Worm (Caenorhabditis elegans) whole organism, L2 larva: ENCODE results near the gene Y46G5A.36.
A peak's percentile ranks its signal among the peaks of the same experiment; 100 is the strongest.

ENCODE experiments used
- F13H6.1 ChIP-seq: sonication (generic microtip); optimal IDR thresholded peaks from 2 replicates; lab custom pipeline; 2016; ENCODE audit warnings: missing genetic modification characterization, missing compliant biosample characterization
- R02D3.7 ChIP-seq: fragments of 150-350 bp; optimal IDR thresholded peaks from 2 replicates; lab custom pipeline; 2014; ENCODE audit warnings: missing biosample characterization, missing genetic modification characterization
- Y55F3AM.14 ChIP-seq: fragments of 200-800 bp; sonication (Bioruptor generic); optimal IDR thresholded peaks from 2 replicates; lab custom pipeline; 2018; ENCODE audit warnings: mild to moderate bottlenecking, missing genetic modification characterization, missing compliant biosample characterization
- ZK546.5 ChIP-seq: sonication (generic microtip); optimal IDR thresholded peaks from 2 replicates; lab custom pipeline; 2017; ENCODE audit warnings: missing biosample characterization, missing genetic modification characterization
- alr-1 ChIP-seq: fragments of 150-350 bp; optimal IDR thresholded peaks from 2 replicates; lab custom pipeline; 2014; ENCODE audit warnings: missing biosample characterization, missing genetic modification characterization
- ama-1 ChIP-seq: fragments of 150-350 bp; optimal IDR thresholded peaks from 2 replicates; lab custom pipeline; 2018; ENCODE audit warnings: inconsistent platforms
- ceh-16 ChIP-seq: fragments of 150-350 bp; optimal IDR thresholded peaks from 2 replicates; lab custom pipeline; 2014; ENCODE audit warnings: missing biosample characterization, missing genetic modification characterization
- ceh-82 ChIP-seq: fragments of 150-350 bp; optimal IDR thresholded peaks from 2 replicates; lab custom pipeline; 2014; ENCODE audit warnings: missing biosample characterization, missing genetic modification characterization
- dmd-4 ChIP-seq: sonication (generic microtip); optimal IDR thresholded peaks from 2 replicates; lab custom pipeline; 2017; ENCODE audit warnings: missing biosample characterization, missing genetic modification characterization
- egl-27 ChIP-seq: sonication (generic microtip); optimal IDR thresholded peaks from 3 replicates; lab custom pipeline; 2017; ENCODE audit warnings: missing biosample characterization, missing genetic modification reagents, missing genetic modification characterization
- elt-3 ChIP-seq: sonication (generic microtip); optimal IDR thresholded peaks from 2 replicates; lab custom pipeline; 2017; ENCODE audit warnings: missing biosample characterization, missing genetic modification characterization
- fos-1 ChIP-seq: fragments of 150-350 bp; optimal IDR thresholded peaks from 2 replicates; lab custom pipeline; 2014; ENCODE audit warnings: missing biosample characterization, missing genetic modification characterization
- lin-13 ChIP-seq: fragments of 150-350 bp; optimal IDR thresholded peaks from 2 replicates; lab custom pipeline; 2014; ENCODE audit warnings: missing biosample characterization, missing genetic modification reagents, missing genetic modification characterization
- lsy-2 ChIP-seq, 2 experiments: fragments of 150-350 bp in 1 of 2; sonication (generic microtip) in 1 of 2; optimal IDR thresholded peaks; 2 replicates each; lab custom pipeline; 2014 to 2017; ENCODE audit warnings: missing biosample characterization in 2 of 2, missing genetic modification characterization in 2 of 2
- mbf-1 ChIP-seq: sonication (generic microtip); optimal IDR thresholded peaks from 2 replicates; lab custom pipeline; 2017; ENCODE audit warnings: missing biosample characterization, missing genetic modification characterization
- mdl-1 ChIP-seq, 2 experiments: fragments of 150-350 bp in 1 of 2; sonication (generic microtip) in 1 of 2; optimal IDR thresholded peaks; 2 replicates each; lab custom pipeline; 2017; ENCODE audit warnings: missing biosample characterization in 2 of 2, missing genetic modification characterization in 2 of 2
- nhr-11 ChIP-seq: fragments of 150-350 bp; optimal IDR thresholded peaks from 2 replicates; lab custom pipeline; 2014; ENCODE audit warnings: missing biosample characterization, missing genetic modification characterization
- nhr-12 ChIP-seq: fragments of 150-350 bp; optimal IDR thresholded peaks from 2 replicates; lab custom pipeline; 2014; ENCODE audit warnings: missing biosample characterization, missing genetic modification characterization
- nhr-129 ChIP-seq: fragments of 150-350 bp; optimal IDR thresholded peaks from 2 replicates; lab custom pipeline; 2014; ENCODE audit warnings: missing biosample characterization, missing genetic modification characterization
- nhr-21 ChIP-seq: fragments of 150-350 bp; optimal IDR thresholded peaks from 2 replicates; lab custom pipeline; 2014; ENCODE audit warnings: missing biosample characterization, missing genetic modification characterization
- nhr-237 ChIP-seq: fragments of 150-350 bp; optimal IDR thresholded peaks from 2 replicates; lab custom pipeline; 2014; ENCODE audit warnings: missing biosample characterization, missing genetic modification characterization
- nhr-25 ChIP-seq: fragments of 150-350 bp; sonication (generic microtip); optimal IDR thresholded peaks from 3 replicates; lab custom pipeline; 2014; ENCODE audit warnings: missing biosample characterization, missing genetic modification characterization
- nhr-6 ChIP-seq: fragments of 150-350 bp; optimal IDR thresholded peaks from 2 replicates; lab custom pipeline; 2014; ENCODE audit warnings: missing biosample characterization, missing genetic modification characterization
- nhr-77 ChIP-seq: fragments of 150-350 bp; optimal IDR thresholded peaks from 2 replicates; lab custom pipeline; 2014; ENCODE audit warnings: missing biosample characterization, missing genetic modification characterization
- peb-1 ChIP-seq: fragments of 150-350 bp; optimal IDR thresholded peaks from 2 replicates; lab custom pipeline; 2014; ENCODE audit warnings: missing biosample characterization, missing genetic modification characterization
- sma-3 ChIP-seq: sonication (generic microtip); optimal IDR thresholded peaks from 2 replicates; lab custom pipeline; 2016; ENCODE audit warnings: missing genetic modification reagents, missing genetic modification characterization, missing compliant biosample characterization
- sma-9 ChIP-seq, 2 experiments: fragments of 150-350 bp in 1 of 2; sonication (generic microtip) in 1 of 2; optimal IDR thresholded peaks; 2 replicates each; lab custom pipeline; 2014 to 2016; ENCODE audit warnings: missing genetic modification characterization in 2 of 2, mild to moderate bottlenecking in 1 of 2, missing biosample characterization in 1 of 2, missing compliant biosample characterization in 1 of 2, missing genetic modification reagents in 1 of 2, moderate library complexity in 1 of 2
- snpc-4 ChIP-seq: fragments of 150-350 bp; optimal IDR thresholded peaks from 2 replicates; lab custom pipeline; 2014; ENCODE audit warnings: missing biosample characterization, missing genetic modification characterization
- unc-39 ChIP-seq: fragments of 150-350 bp; optimal IDR thresholded peaks from 2 replicates; lab custom pipeline; 2014; ENCODE audit warnings: missing biosample characterization, missing genetic modification characterization
- unc-55 ChIP-seq: fragments of 150-350 bp; sonication (generic microtip); optimal IDR thresholded peaks from 3 replicates; lab custom pipeline; 2014; ENCODE audit warnings: missing biosample characterization, missing genetic modification reagents, missing genetic modification characterization
- zag-1 ChIP-seq: fragments of 150-350 bp; optimal IDR thresholded peaks from 2 replicates; lab custom pipeline; 2014; ENCODE audit warnings: missing biosample characterization, missing genetic modification characterization
- ztf-1 ChIP-seq: fragments of 200-800 bp; sonication (Bioruptor generic); conservative IDR thresholded peaks from 2 replicates; pipeline ENCODE4 v1.3.6; 2022; ENCODE audit warnings: missing genetic modification characterization, missing compliant biosample characterization
- ztf-4 ChIP-seq: fragments of 150-350 bp; optimal IDR thresholded peaks from 2 replicates; lab custom pipeline; 2014; ENCODE audit warnings: missing biosample characterization, missing genetic modification characterization

Y46G5A.36 gene

DNA sequence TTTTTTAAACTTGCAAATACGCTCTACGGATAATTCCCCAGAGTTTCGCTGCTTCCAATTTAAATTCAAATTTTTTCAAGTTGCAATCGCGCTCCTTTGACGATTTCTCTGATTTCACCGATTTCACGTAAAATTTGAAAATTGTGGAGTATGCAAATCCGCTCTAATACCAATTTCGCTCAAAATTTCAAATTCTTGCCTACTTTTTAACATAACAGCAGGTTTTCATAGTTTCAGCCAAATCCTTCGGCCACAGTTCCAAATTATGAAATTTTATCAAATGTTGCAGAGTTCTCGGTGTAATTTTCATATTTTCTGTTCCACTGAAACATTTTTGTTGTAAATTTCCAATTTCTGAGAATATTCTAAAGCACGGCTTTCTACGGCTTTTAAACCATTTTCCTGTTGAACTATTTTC lies 35.6 kb upstream of the Y46G5A.36 start, which contains the start of gene alkb-7:
Gene alkb-7, minus strand, starts transcription at position 323 of the 418 bp plus-strand sequence.
- TF ChIP-seq ama-1 (lab: Kevin White, UChicago) (peak; percentile 43), nhr-21 (tag; lab: Kevin White, UChicago) (peak; percentile 57), dmd-4 (tag; lab: Kevin White, UChicago) (no peak), Y55F3AM.14 (GFP tag; lab: Kevin White, UChicago) (peak; percentile 52), egl-27 (tag; lab: Kevin White, UChicago) (no peak)

DNA sequence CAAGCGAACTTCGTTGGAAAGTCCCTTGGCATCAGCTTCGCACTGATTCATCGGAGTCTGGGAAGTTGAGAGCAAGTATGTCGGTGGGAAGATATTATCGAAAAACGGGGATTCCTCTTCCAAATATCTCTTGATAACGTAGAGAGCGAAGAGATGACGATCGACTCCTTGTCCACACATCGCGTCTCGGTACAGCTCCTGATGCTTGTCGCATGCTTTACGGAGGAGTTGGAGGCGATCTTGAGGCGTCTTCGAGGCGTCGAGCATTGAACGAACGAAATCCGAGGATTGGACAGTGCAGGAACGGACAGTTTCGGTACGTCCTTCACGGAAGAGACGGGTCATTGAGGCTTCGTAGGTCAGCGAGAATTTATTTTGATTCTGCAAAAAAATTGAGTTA lies 34.0 kb upstream of the Y46G5A.36 start:
- TF ChIP-seq mbf-1 (tag; lab: Kevin White, UChicago) (no peak), ZK546.5 (tag; lab: Kevin White, UChicago) (no peak), lin-13 (no peak), alr-1 (tag; lab: Kevin White, UChicago) (no peak), R02D3.7 (no peak), fos-1 (no peak), F13H6.1 (tag; lab: Kevin White, UChicago) (no peak), ceh-82 (tag; lab: Kevin White, UChicago) (no peak), elt-3 (tag; lab: Kevin White, UChicago) (no peak), egl-27 (tag; lab: Kevin White, UChicago) (no peak), mdl-1 (tag; optimal IDR thresholded peaks at IDR 0.05; lab: Kevin White, UChicago) (no peak), ceh-16 (tag; lab: Kevin White, UChicago) (no peak), sma-9 (GFP tag; optimal IDR thresholded peaks at IDR 0.05; lab: Kevin White, UChicago) (no peak), sma-9 (tag; optimal IDR thresholded peaks at IDR 0.05; lab: Kevin White, UChicago) (no peak), ztf-1 (GFP tag; lab: Robert Waterston, UW) (no peak), nhr-6 (tag; lab: Kevin White, UChicago) (no peak), nhr-25 (tag; lab: Kevin White, UChicago) (no peak), peb-1 (tag; lab: Kevin White, UChicago) (no peak)

DNA sequence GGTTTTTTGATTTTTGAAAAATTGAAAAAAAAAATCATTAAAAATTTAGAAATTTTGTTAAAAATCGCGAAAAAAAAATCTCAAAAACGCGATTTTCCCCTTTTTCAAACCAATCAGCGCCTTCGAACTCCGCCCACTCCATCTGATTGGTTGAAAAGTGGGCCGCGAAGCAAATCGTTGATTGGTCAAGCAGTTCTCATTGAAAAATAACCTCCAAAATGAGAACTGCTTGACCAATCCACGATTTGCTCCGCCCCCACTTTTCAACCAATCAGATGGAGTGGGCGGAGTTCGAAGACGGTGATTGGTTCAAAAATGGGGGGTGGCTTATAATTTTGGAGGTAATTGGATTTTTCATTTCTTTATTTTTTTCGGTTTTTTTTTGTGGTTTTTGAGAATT lies 33.1 kb upstream of the Y46G5A.36 start:
- TF ChIP-seq egl-27 (tag; lab: Kevin White, UChicago): no peak
- no peak for TF ChIP-seq lsy-2 (tag; optimal IDR thresholded peaks at IDR 0.05; lab: Kevin White, UChicago)
- no peak for TF ChIP-seq ceh-82 (tag; lab: Kevin White, UChicago)
- no peak for TF ChIP-seq nhr-129 (tag; lab: Kevin White, UChicago)
- TF ChIP-seq nhr-6 (tag; lab: Kevin White, UChicago): no peak
- no peak for TF ChIP-seq nhr-77 (tag; lab: Kevin White, UChicago)
- TF ChIP-seq nhr-21 (tag; lab: Kevin White, UChicago): no peak
- TF ChIP-seq nhr-11 (tag; lab: Kevin White, UChicago): no peak
- TF ChIP-seq unc-39 (tag; lab: Kevin White, UChicago): no peak
- no peak for TF ChIP-seq zag-1 (tag; lab: Kevin White, UChicago)
- TF ChIP-seq nhr-237 (tag; lab: Kevin White, UChicago): no peak
- no peak for TF ChIP-seq nhr-25 (tag; lab: Kevin White, UChicago)
- no peak for TF ChIP-seq snpc-4
- TF ChIP-seq lin-13: no peak
- no peak for TF ChIP-seq unc-55 (GFP tag; lab: Kevin White, UChicago)
- TF ChIP-seq F13H6.1 (tag; lab: Kevin White, UChicago): no peak
- no peak for TF ChIP-seq nhr-12 (tag; lab: Kevin White, UChicago)

DNA sequence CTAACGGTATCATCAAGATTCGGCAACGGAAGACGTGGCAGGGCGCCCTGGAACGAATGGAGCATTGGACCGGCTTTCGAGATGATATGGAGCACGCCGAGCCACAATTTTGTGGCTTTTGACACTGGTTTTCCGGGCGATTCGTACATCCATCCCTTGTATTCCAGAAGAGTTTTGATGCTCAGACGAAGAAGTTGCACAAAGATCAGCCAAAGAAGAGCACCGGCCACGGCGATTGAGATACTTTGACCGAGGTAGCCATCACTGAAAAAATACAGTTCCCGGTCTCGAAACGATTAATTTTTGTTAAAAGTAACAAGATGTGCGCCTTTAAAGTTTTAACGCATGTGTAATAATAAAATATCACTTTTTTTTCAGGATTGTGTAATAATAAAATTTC lies 28.3 kb upstream of the Y46G5A.36 start:
- no peak for TF ChIP-seq unc-55 (GFP tag; lab: Kevin White, UChicago)
- TF ChIP-seq ztf-4 (tag; lab: Kevin White, UChicago): peak; percentile 18

DNA sequence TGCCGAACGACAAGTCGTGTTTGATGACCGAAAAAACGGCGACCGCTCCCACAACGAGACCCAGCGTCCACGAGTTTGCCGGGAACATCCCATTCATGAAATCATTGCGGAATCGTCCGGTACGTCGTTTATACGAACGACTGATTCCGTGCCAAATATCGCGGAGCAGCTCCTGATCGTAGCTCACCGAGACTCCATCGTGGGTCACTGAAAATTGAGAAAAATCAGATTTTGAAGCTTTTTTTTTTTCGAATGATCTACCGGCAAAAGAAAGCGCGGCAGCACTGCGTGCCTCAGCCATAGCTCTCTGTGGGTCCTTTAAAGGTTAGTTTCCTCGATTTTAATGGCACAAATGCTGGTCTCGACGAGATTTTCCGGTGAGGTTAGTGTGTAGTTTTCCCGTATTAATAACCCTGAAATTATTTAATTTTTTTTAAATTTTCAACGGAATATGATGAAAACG lies 27.4 kb upstream of the Y46G5A.36 start, which contains the start of gene cpt-1:
Gene cpt-1, minus strand, starts transcription at position 413 of the 463 bp plus-strand sequence.
- no peak for TF ChIP-seq sma-3
- TF ChIP-seq, all 48 proteins: peak for 0
